Fruit fly (Drosophila melanogaster): Measurements from ENCODE around the gene CG31741.
A peak's percentile ranks its signal among the peaks of the same experiment; 100 is the strongest.

CG31741 gene

dm6 chr2L:18122231-18122551, 38.1 kb downstream of the CG31741 start:
- TF ChIP-seq jim (GFP tag; optimal IDR thresholded peaks at IDR 0.05) (no peak), psq (GFP tag; optimal IDR thresholded peaks at IDR 0.05) (peak; percentile 17), Sp1 (GFP tag; optimal IDR thresholded peaks at IDR 0.05) (peak; percentile 1), rgr (GFP tag; optimal IDR thresholded peaks at IDR 0.05) (peak; percentile 10), tai (GFP tag; optimal IDR thresholded peaks at IDR 0.05) (no peak), sage (GFP tag; optimal IDR thresholded peaks at IDR 0.05) (peak; percentile 9), dmrt93B (GFP tag; optimal IDR thresholded peaks at IDR 0.05) (peak; percentile 28), HLH106 (tag; optimal IDR thresholded peaks at IDR 0.05) (peak; percentile 46)

dm6 chr2L:18122920-18123319, 38.9 kb downstream of the CG31741 start:
- no peak for TF ChIP-seq CG32264 (GFP tag; optimal IDR thresholded peaks at IDR 0.05)
- TF ChIP-seq Rel (GFP tag; optimal IDR thresholded peaks at IDR 0.05): no peak
- TF ChIP-seq Rel (tag; optimal IDR thresholded peaks at IDR 0.05): peak; percentile 95

- TF ChIP-seq dmrt93B (GFP tag; optimal IDR thresholded peaks at IDR 0.05) (no peak), br (GFP tag; optimal IDR thresholded peaks at IDR 0.05) (no peak), fru (GFP tag; optimal IDR thresholded peaks at IDR 0.05) (no peak), Dfd (GFP tag; optimal IDR thresholded peaks at IDR 0.05) (no peak), Dif (GFP tag; optimal IDR thresholded peaks at IDR 0.05; ENCODE audit: partially characterized antibody) (no peak), rgr (GFP tag; optimal IDR thresholded peaks at IDR 0.05) (no peak), Rel (GFP tag; optimal IDR thresholded peaks at IDR 0.05) (no peak), Rel (tag; optimal IDR thresholded peaks at IDR 0.05) (no peak), psq (GFP tag; optimal IDR thresholded peaks at IDR 0.05) (no peak), CG9705 (GFP tag; optimal IDR thresholded peaks at IDR 0.05) (no peak), Vsx2 (GFP tag; optimal IDR thresholded peaks at IDR 0.05; ENCODE audit: partially characterized antibody) (no peak), jim (GFP tag; optimal IDR thresholded peaks at IDR 0.05) (no peak), dsf (GFP tag; optimal IDR thresholded peaks at IDR 0.05; ENCODE audit: borderline replicate concordance) (no peak), Sp1 (GFP tag; optimal IDR thresholded peaks at IDR 0.05) (no peak), foxo (GFP tag; optimal IDR thresholded peaks at IDR 0.05) (no peak)
Observed at dm6 chr2L:18125649-18126048, 41.6 kb downstream of the CG31741 start, which contains the start of gene Grl36b. Grl36b (minus strand) TSS chr2L:18125749.

- no peak for TF ChIP-seq dsf (GFP tag; optimal IDR thresholded peaks at IDR 0.05; ENCODE audit: borderline replicate concordance)
- TF ChIP-seq OdsH (GFP tag; optimal IDR thresholded peaks at IDR 0.05): no peak
- TF ChIP-seq Vsx2 (GFP tag; optimal IDR thresholded peaks at IDR 0.05; ENCODE audit: partially characterized antibody): no peak
- no peak for TF ChIP-seq Hnf4 (GFP tag; optimal IDR thresholded peaks at IDR 0.05)
- no peak for TF ChIP-seq Rel (GFP tag; optimal IDR thresholded peaks at IDR 0.05)
- TF ChIP-seq Rel (tag; optimal IDR thresholded peaks at IDR 0.05): no peak
- TF ChIP-seq psq (GFP tag; optimal IDR thresholded peaks at IDR 0.05): no peak
- TF ChIP-seq tai (GFP tag; optimal IDR thresholded peaks at IDR 0.05): no peak
- no peak for TF ChIP-seq dmrt93B (GFP tag; optimal IDR thresholded peaks at IDR 0.05)
- no peak for TF ChIP-seq lola (GFP tag; optimal IDR thresholded peaks at IDR 0.05)
- TF ChIP-seq jim (GFP tag; optimal IDR thresholded peaks at IDR 0.05): no peak
- no peak for TF ChIP-seq woc (GFP tag; optimal IDR thresholded peaks at IDR 0.05)
- no peak for TF ChIP-seq sage (GFP tag; optimal IDR thresholded peaks at IDR 0.05)
- TF ChIP-seq brk (GFP tag; optimal IDR thresholded peaks at IDR 0.05): no peak
- no peak for TF ChIP-seq Hr78 (GFP tag; optimal IDR thresholded peaks at IDR 0.05)
- no peak for TF ChIP-seq N (GFP tag; optimal IDR thresholded peaks at IDR 0.05)
- no peak for TF ChIP-seq usp (GFP tag; optimal IDR thresholded peaks at IDR 0.05)
Observed at dm6 chr2L:18134615-18135014, 50.6 kb downstream of the CG31741 start.
